Worm (Caenorhabditis elegans): ENCODE measurements around the gene F59B10.4.

The F59B10.4 gene

ce11 chrII:10543457-10544137 lies 24.7 kb upstream of the F59B10.4 start (continued):
- TF ChIP-seq ztf-6 (GFP tag; IDR thresholded peaks at IDR 0.05) (no peak), attf-3 (GFP tag; conservative IDR thresholded peaks at IDR 0.05) (peak; percentile 39; the same call in 1 of the 2 replicates), attf-5 (GFP tag; optimal IDR thresholded peaks at IDR 0.05) (peak; percentile 31), madf-10 (tag; optimal IDR thresholded peaks at IDR 0.05) (no peak), egl-44 (GFP tag; IDR thresholded peaks at IDR 0.05) (peak; percentile 40; the same call in 1 of the 2 replicates), K11D2.4 (GFP tag; IDR thresholded peaks at IDR 0.05) (no peak)

DNA sequence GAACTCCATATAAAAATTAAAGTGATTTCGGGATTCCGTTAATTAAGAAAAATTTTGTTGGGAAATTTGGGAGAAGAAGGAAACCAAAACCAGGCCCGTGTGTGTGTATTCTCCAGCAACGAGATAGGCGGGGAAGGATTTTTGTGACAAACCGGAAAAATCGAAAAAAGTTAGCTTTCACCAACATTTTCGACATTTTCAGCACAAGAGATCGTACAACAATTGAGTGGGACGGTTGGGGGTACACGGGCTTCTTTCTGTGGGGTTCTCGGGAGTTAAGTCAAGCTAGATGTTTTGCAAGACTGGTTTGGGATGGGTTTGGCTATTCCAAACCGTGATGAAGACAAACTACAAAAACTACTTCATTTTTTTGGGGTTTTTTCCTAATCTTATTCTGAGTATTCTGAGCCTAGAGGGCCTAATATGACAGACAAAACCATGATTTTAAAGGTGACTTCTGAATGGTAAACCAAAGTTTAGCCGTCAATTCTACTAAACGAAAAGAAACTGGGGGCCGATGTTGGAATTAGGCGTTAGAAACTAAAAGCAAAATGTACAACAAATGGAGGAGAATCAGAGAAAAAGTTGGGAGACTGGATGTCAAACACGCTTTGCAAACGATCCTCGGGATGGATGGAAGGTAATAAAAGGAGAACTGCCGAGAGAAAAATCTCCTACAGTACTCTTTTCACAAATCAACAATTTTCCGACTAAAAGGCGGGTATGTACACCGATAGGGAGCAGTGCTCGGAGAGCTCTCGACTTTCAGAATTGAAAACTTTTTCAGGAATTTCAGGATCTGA lies 23.9 kb upstream of the F59B10.4 start:
- TF ChIP-seq mes-4 (tag; optimal IDR thresholded peaks at IDR 0.05) (no peak), T26A5.8 (tag; optimal IDR thresholded peaks at IDR 0.05) (peak; percentile 43), hlh-12 (tag; optimal IDR thresholded peaks at IDR 0.05) (no peak), tbx-9 (tag; optimal IDR thresholded peaks at IDR 0.05; ENCODE audit: borderline replicate concordance) (no peak), mxl-1 (tag; optimal IDR thresholded peaks at IDR 0.05) (no peak), attf-5 (GFP tag; optimal IDR thresholded peaks at IDR 0.05) (peak; percentile 23), ztf-28 (GFP tag; IDR thresholded peaks at IDR 0.05) (peak; percentile 58; the same call in 1 of the 2 replicates), D2030.7 (GFP tag; IDR thresholded peaks at IDR 0.05) (no peak), nhr-90 (tag; optimal IDR thresholded peaks at IDR 0.05) (no peak), ccch-3 (GFP tag; optimal IDR thresholded peaks at IDR 0.05) (no peak), sdz-38 (tag; optimal IDR thresholded peaks at IDR 0.05) (no peak), madf-8 (GFP tag; conservative IDR thresholded peaks at IDR 0.05) (no peak), rpc-1 (optimal IDR thresholded peaks at IDR 0.05) (no peak), rpc-1 (tag; optimal IDR thresholded peaks at IDR 0.05) (no peak), Y53F4B.3 (GFP tag; IDR thresholded peaks at IDR 0.05) (peak; percentile 3; the same call in 1 of the 2 replicates), cebp-1 (GFP tag; IDR thresholded peaks at IDR 0.05) (no peak), cebp-1 (tag; optimal IDR thresholded peaks at IDR 0.05) (peak; percentile 67), ztf-22 (GFP tag; optimal IDR thresholded peaks at IDR 0.05) (no peak), F10E7.11 (tag; optimal IDR thresholded peaks at IDR 0.05) (peak; percentile 36), Y67H2A.10 (GFP tag; conservative IDR thresholded peaks at IDR 0.05) (peak; percentile 6), F33H1.4 (GFP tag; IDR thresholded peaks at IDR 0.05) (no peak; the same call in 1 of the 2 replicates), hlh-26 (GFP tag; conservative IDR thresholded peaks at IDR 0.05) (no peak), ceh-100 (GFP tag; IDR thresholded peaks at IDR 0.05) (no peak), gei-17 (GFP tag; optimal IDR thresholded peaks at IDR 0.05) (peak; percentile 29), zfh-2 (GFP tag; conservative IDR thresholded peaks at IDR 0.05) (no peak), B0019.2 (GFP tag; conservative IDR thresholded peaks at IDR 0.05) (no peak), let-526 (GFP tag; IDR thresholded peaks at IDR 0.05) (no peak), nfya-1 (tag; optimal IDR thresholded peaks at IDR 0.05; ENCODE audit: borderline replicate concordance, insufficient read depth) (no peak), pbrm-1 (GFP tag; IDR thresholded peaks at IDR 0.05) (peak; percentile 33; the same call in 1 of the 2 replicates), atf-7 (tag; optimal IDR thresholded peaks at IDR 0.05) (no peak), F57A8.1 (GFP tag; optimal IDR thresholded peaks at IDR 0.05) (no peak), lin-54 (GFP tag; optimal IDR thresholded peaks at IDR 0.05) (peak; percentile 4), lin-26 (GFP tag; IDR thresholded peaks at IDR 0.05) (peak; percentile 68), him-1 (tag; optimal IDR thresholded peaks at IDR 0.05) (no peak), bed-1 (GFP tag; IDR thresholded peaks at IDR 0.05) (no peak), lir-1 (GFP tag; conservative IDR thresholded peaks at IDR 0.05) (no peak), hmg-20 (GFP tag; IDR thresholded peaks at IDR 0.05) (no peak), F39B2.1 (GFP tag; IDR thresholded peaks at IDR 0.05) (no peak), lag-1 (GFP tag; IDR thresholded peaks at IDR 0.05) (0 out of 2 replicates have a peak, but pooled peaks have one; percentile 10), pha-4 (tag; optimal IDR thresholded peaks at IDR 0.05) (no peak), die-1 (tag; optimal IDR thresholded peaks at IDR 0.05) (no peak)
